Worm (Caenorhabditis elegans) whole organism, mixed stage, embryonic: ENCODE data around the gene col-85.

ENCODE experiments used
- M03D4.4 ChIP-seq: sonication (generic microtip); optimal IDR thresholded peaks from 2 replicates; lab custom pipeline; 2017; ENCODE audit warnings: mild to moderate bottlenecking, missing genetic modification characterization, missing compliant biosample characterization
- bed-3 ChIP-seq: fragments of 200-800 bp; sonication (Bioruptor generic); optimal IDR thresholded peaks from 3 replicates; lab custom pipeline; 2018; ENCODE audit warnings: mild to moderate bottlenecking, missing genetic modification characterization, moderate library complexity, missing compliant biosample characterization
- blmp-1 ChIP-seq: fragments of 150-350 bp; optimal IDR thresholded peaks from 2 replicates; lab custom pipeline; 2014; ENCODE audit warnings: missing biosample characterization, missing genetic modification characterization
- ceh-39 ChIP-seq: fragments of 150-350 bp; optimal IDR thresholded peaks from 2 replicates; lab custom pipeline; 2014; ENCODE audit warnings: missing biosample characterization, missing genetic modification characterization
- ceh-43 ChIP-seq: fragments of 200-800 bp; sonication (Bioruptor generic); optimal IDR thresholded peaks from 2 replicates; lab custom pipeline; 2018; ENCODE audit warnings: mild to moderate bottlenecking, missing genetic modification characterization, moderate library complexity, missing compliant biosample characterization
- ceh-83 ChIP-seq: fragments of 200-800 bp; sonication (Bioruptor generic); optimal IDR thresholded peaks from 2 replicates; lab custom pipeline; 2018; ENCODE audit warnings: mild to moderate bottlenecking, missing genetic modification characterization, missing compliant biosample characterization
- ces-1 ChIP-seq: fragments of 150-350 bp; optimal IDR thresholded peaks from 2 replicates; lab custom pipeline; 2014; ENCODE audit warnings: missing biosample characterization, missing genetic modification reagents, missing genetic modification characterization
- cnd-1 ChIP-seq: fragments of 200-800 bp; sonication (Bioruptor generic); optimal IDR thresholded peaks from 2 replicates; lab custom pipeline; 2018; ENCODE audit warnings: mild to moderate bottlenecking, missing genetic modification characterization, missing compliant biosample characterization
- elt-1 ChIP-seq: sonication (generic microtip); optimal IDR thresholded peaks from 2 replicates; lab custom pipeline; 2017; ENCODE audit warnings: missing genetic modification characterization, mild to moderate bottlenecking, missing compliant biosample characterization, antibody characterized with exemption, moderate library complexity, borderline replicate concordance; ENCODE audit not compliant: insufficient read depth
- elt-3 ChIP-seq: fragments of 150-350 bp; optimal IDR thresholded peaks from 2 replicates; lab custom pipeline; 2014; ENCODE audit warnings: missing biosample characterization, missing genetic modification characterization
- flh-1 ChIP-seq: fragments of 200-800 bp; sonication (Bioruptor generic); optimal IDR thresholded peaks from 2 replicates; lab custom pipeline; 2018; ENCODE audit warnings: mild to moderate bottlenecking, missing genetic modification characterization, moderate library complexity, missing compliant biosample characterization
- ham-2 ChIP-seq: fragments of 200-800 bp; sonication (Bioruptor generic); optimal IDR thresholded peaks from 2 replicates; lab custom pipeline; 2018; ENCODE audit warnings: mild to moderate bottlenecking, missing genetic modification characterization, missing compliant biosample characterization
- hlh-1 ChIP-seq: fragments of 150-350 bp; optimal IDR thresholded peaks from 2 replicates; lab custom pipeline; 2014; ENCODE audit warnings: missing biosample characterization, missing genetic modification reagents, missing genetic modification characterization
- lin-13 ChIP-seq: fragments of 150-350 bp; optimal IDR thresholded peaks from 2 replicates; lab custom pipeline; 2014; ENCODE audit warnings: missing biosample characterization, missing genetic modification characterization
- lin-32 ChIP-seq: fragments of 200-800 bp; sonication (Bioruptor generic); optimal IDR thresholded peaks from 2 replicates; lab custom pipeline; 2018; ENCODE audit warnings: mild to moderate bottlenecking, missing genetic modification characterization, missing compliant biosample characterization
- lsy-2 ChIP-seq: fragments of 150-350 bp; optimal IDR thresholded peaks from 2 replicates; lab custom pipeline; 2014; ENCODE audit warnings: missing biosample characterization, missing genetic modification characterization
- mep-1 ChIP-seq: fragments of 150-350 bp; optimal IDR thresholded peaks from 2 replicates; lab custom pipeline; 2017; ENCODE audit warnings: missing biosample characterization, missing genetic modification reagents, missing genetic modification characterization, inconsistent platforms
- nhr-2 ChIP-seq: fragments of 150-350 bp; optimal IDR thresholded peaks from 2 replicates; lab custom pipeline; 2014; ENCODE audit warnings: missing biosample characterization, missing genetic modification characterization
- nhr-237 ChIP-seq: fragments of 150-350 bp; optimal IDR thresholded peaks from 2 replicates; lab custom pipeline; 2014; ENCODE audit warnings: missing biosample characterization, missing genetic modification characterization
- nhr-28 ChIP-seq: fragments of 150-350 bp; optimal IDR thresholded peaks from 2 replicates; lab custom pipeline; 2014; ENCODE audit warnings: missing biosample characterization, missing genetic modification characterization
- nhr-76 ChIP-seq: sonication (generic microtip); optimal IDR thresholded peaks from 2 replicates; lab custom pipeline; 2017; ENCODE audit warnings: missing biosample characterization, missing genetic modification characterization
- sem-2 ChIP-seq: fragments of 200-800 bp; sonication (Bioruptor generic); optimal IDR thresholded peaks from 2 replicates; lab custom pipeline; 2018; ENCODE audit warnings: mild to moderate bottlenecking, missing genetic modification characterization, missing compliant biosample characterization
- snpc-4 ChIP-seq: fragments of 150-350 bp; optimal IDR thresholded peaks from 2 replicates; lab custom pipeline; 2014; ENCODE audit warnings: missing biosample characterization, missing genetic modification characterization
- sptf-1 ChIP-seq: sonication (generic microtip); optimal IDR thresholded peaks from 2 replicates; lab custom pipeline; 2017; ENCODE audit warnings: mild to moderate bottlenecking, missing genetic modification characterization, moderate library complexity, missing compliant biosample characterization
- tbx-8 ChIP-seq: fragments of 200-800 bp; sonication (Bioruptor generic); optimal IDR thresholded peaks from 2 replicates; lab custom pipeline; 2018; ENCODE audit warnings: mild to moderate bottlenecking, missing genetic modification characterization, moderate library complexity, missing compliant biosample characterization
- unc-120 ChIP-seq: sonication (generic microtip); optimal IDR thresholded peaks from 2 replicates; lab custom pipeline; 2017; ENCODE audit warnings: missing genetic modification characterization, missing compliant biosample characterization; ENCODE audit not compliant: poor library complexity, severe bottlenecking
- unc-39 ChIP-seq: fragments of 150-350 bp; optimal IDR thresholded peaks from 2 replicates; lab custom pipeline; 2014; ENCODE audit warnings: missing biosample characterization, missing genetic modification characterization
- zip-8 ChIP-seq: fragments of 150-350 bp; optimal IDR thresholded peaks from 2 replicates; lab custom pipeline; 2014; ENCODE audit warnings: missing biosample characterization, missing genetic modification characterization
- ztf-11 ChIP-seq: fragments of 150-350 bp; optimal IDR thresholded peaks from 2 replicates; lab custom pipeline; 2014; ENCODE audit warnings: missing biosample characterization, missing genetic modification characterization

The col-85 gene

ce11 chrII:12519616-12520015 lies 24.7 kb upstream of the col-85 start, which contains the start of gene ceh-99:
ceh-99 (plus strand) TSS chrII:12519981.
- no peak for TF ChIP-seq ceh-83
- TF ChIP-seq lsy-2 (tag; lab: Kevin White, UChicago) = no peak

ce11 chrII:12518809-12519344 lies 24.0 kb upstream of the col-85 start, which contains the start of gene srh-70:
srh-70 (minus strand) TSS chrII:12518859.
- TF ChIP-seq ceh-43 (GFP tag; lab: Kevin White, UChicago) (no peak), sem-2 (no peak), flh-1 (GFP tag; lab: Kevin White, UChicago) (no peak), nhr-2 (tag; lab: Kevin White, UChicago) (no peak), ztf-11 (tag; lab: Kevin White, UChicago) (no peak), snpc-4 (tag; lab: Kevin White, UChicago) (no peak), mep-1 (tag; lab: Kevin White, UChicago) (no peak), unc-120 (tag; lab: Kevin White, UChicago) (no peak), nhr-76 (tag; lab: Kevin White, UChicago) (no peak), ham-2 (GFP tag; lab: Kevin White, UChicago) (no peak), M03D4.4 (tag; lab: Kevin White, UChicago) (no peak), lsy-2 (tag; lab: Kevin White, UChicago) (no peak), elt-3 (tag; lab: Kevin White, UChicago) (no peak)

ce11 chrII:12518008-12518407 lies 23.1 kb upstream of the col-85 start:
- TF ChIP-seq unc-120 (tag; lab: Kevin White, UChicago) = no peak
- TF ChIP-seq, all 35 proteins: peak for 0

ce11 chrII:12516313-12516712 lies 21.4 kb upstream of the col-85 start, which contains the start of gene srh-61:
srh-61 (minus strand) TSS chrII:12516413.
- TF ChIP-seq elt-1 (tag; lab: Kevin White, UChicago) (no peak), flh-1 (GFP tag; lab: Kevin White, UChicago) (no peak), ces-1 (no peak), cnd-1 (no peak), snpc-4 (tag; lab: Kevin White, UChicago) (no peak), nhr-76 (tag; lab: Kevin White, UChicago) (no peak)

ce11 chrII:12514620-12515019 lies 19.7 kb upstream of the col-85 start, which contains the start of gene srh-69:
srh-69 (minus strand) TSS chrII:12514720.
- TF ChIP-seq nhr-76 (tag; lab: Kevin White, UChicago) (no peak), mep-1 (tag; lab: Kevin White, UChicago) (no peak), bed-3 (no peak), elt-3 (tag; lab: Kevin White, UChicago) (no peak), sem-2 (no peak), snpc-4 (tag; lab: Kevin White, UChicago) (no peak), sptf-1 (tag; lab: Kevin White, UChicago) (no peak), ceh-39 (no peak), tbx-8 (GFP tag; lab: Kevin White, UChicago) (no peak), nhr-237 (no peak), nhr-28 (tag; lab: Kevin White, UChicago) (no peak), cnd-1 (no peak), ham-2 (GFP tag; lab: Kevin White, UChicago) (no peak), lin-32 (no peak), hlh-1 (tag; lab: Kevin White, UChicago) (no peak), unc-120 (tag; lab: Kevin White, UChicago) (no peak), blmp-1 (no peak), elt-1 (tag; lab: Kevin White, UChicago) (no peak), ceh-43 (GFP tag; lab: Kevin White, UChicago) (no peak), zip-8 (tag; lab: Kevin White, UChicago) (no peak)
- TF ChIP-seq, all 35 proteins: peak for 0

ce11 chrII:12511866-12512265 lies 17.0 kb upstream of the col-85 start, which contains the start of gene srh-73:
srh-73 (plus strand) TSS chrII:12512166.
- TF ChIP-seq elt-3 (tag; lab: Kevin White, UChicago) (no peak), ceh-43 (GFP tag; lab: Kevin White, UChicago) (no peak), flh-1 (GFP tag; lab: Kevin White, UChicago) (no peak), unc-39 (no peak), bed-3 (no peak), cnd-1 (no peak), zip-8 (tag; lab: Kevin White, UChicago) (no peak), sptf-1 (tag; lab: Kevin White, UChicago) (no peak), ceh-83 (no peak), ces-1 (no peak), lin-32 (no peak), lsy-2 (tag; lab: Kevin White, UChicago) (no peak), nhr-76 (tag; lab: Kevin White, UChicago) (no peak), ham-2 (GFP tag; lab: Kevin White, UChicago) (no peak), nhr-2 (tag; lab: Kevin White, UChicago) (no peak), elt-1 (tag; lab: Kevin White, UChicago) (no peak), mep-1 (tag; lab: Kevin White, UChicago) (no peak), lin-13 (tag; lab: Kevin White, UChicago) (no peak), tbx-8 (GFP tag; lab: Kevin White, UChicago) (no peak), ztf-11 (tag; lab: Kevin White, UChicago) (no peak)
